Worm (Caenorhabditis elegans): Measurements from ENCODE around the gene smf-3.

DNA sequence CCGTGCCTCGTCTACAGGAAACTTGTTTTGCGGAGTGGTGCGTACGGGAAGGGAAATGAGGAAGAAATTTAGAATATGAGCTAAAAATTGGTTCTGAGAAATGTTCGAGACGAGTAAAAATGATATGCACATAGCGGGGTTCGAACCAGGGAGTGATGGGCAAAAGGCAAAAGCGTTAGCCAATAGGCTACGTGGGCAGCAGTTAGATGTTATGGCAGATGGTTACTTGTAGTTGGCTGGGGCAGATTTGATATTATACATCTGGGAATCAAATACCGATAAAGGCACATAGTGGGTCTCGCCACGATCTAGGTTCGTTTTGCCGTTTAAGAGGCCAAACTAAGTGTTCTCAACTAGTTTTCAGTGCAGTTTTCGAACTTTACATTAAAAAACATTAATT, 38.6 kb downstream of the smf-3 start:
- TF ChIP-seq rnt-1 (tag; optimal IDR thresholded peaks at IDR 0.05) = no peak
- no peak for TF ChIP-seq elt-4 (tag; optimal IDR thresholded peaks at IDR 0.05)
- TF ChIP-seq nhr-232 (tag; optimal IDR thresholded peaks at IDR 0.05) = no peak
- TF ChIP-seq fkh-10 (GFP tag; optimal IDR thresholded peaks at IDR 0.05) = no peak
- TF ChIP-seq tbx-2 (tag; optimal IDR thresholded peaks at IDR 0.05) = no peak
- TF ChIP-seq ama-1 (optimal IDR thresholded peaks at IDR 0.05) = no peak
- TF ChIP-seq K02D7.2 (tag; optimal IDR thresholded peaks at IDR 0.05) = no peak
- TF ChIP-seq hlh-30 (tag; optimal IDR thresholded peaks at IDR 0.05; ENCODE audit: insufficient read depth) = no peak
- no peak for TF ChIP-seq lin-11 (tag; optimal IDR thresholded peaks at IDR 0.05)
- no peak for TF ChIP-seq sdc-2 (tag; optimal IDR thresholded peaks at IDR 0.05)
